Fruit fly (Drosophila melanogaster) whole organism, embryonic: ENCODE data around the gene CG14111.
A peak's percentile ranks its signal among the peaks of the same experiment; 100 is the strongest.

ENCODE experiments used
- Aef1 ChIP-seq: fragments of 200-800 bp; sonication (Bioruptor generic); IDR thresholded peaks from 3 replicates; pipeline ENCODE4 v1.3.6; 2022; ENCODE audit warnings: missing biosample characterization, missing genetic modification characterization
- Antp ChIP-seq: fragments of 200-800 bp; sonication (Bioruptor generic); optimal IDR thresholded peaks from 3 replicates; lab custom pipeline; 2016; ENCODE audit warnings: missing biosample characterization, missing genetic modification characterization
- CG10209 ChIP-seq: fragments of 200-800 bp; sonication (Bioruptor generic); optimal IDR thresholded peaks from 3 replicates; lab custom pipeline; 2017; ENCODE audit warnings: missing biosample characterization, mild to moderate bottlenecking, missing genetic modification characterization, missing genetic modification reagents
- CG11085 ChIP-seq: fragments of 200-800 bp; sonication (Bioruptor generic); IDR thresholded peaks from 2 replicates; pipeline ENCODE4 v1.3.6; 2022; ENCODE audit warnings: missing biosample characterization, missing genetic modification characterization
- CG11560 ChIP-seq: fragments of 200-800 bp; sonication (Bioruptor generic); IDR thresholded peaks from 3 replicates; pipeline ENCODE4 v1.3.6; 2022; ENCODE audit warnings: missing biosample characterization, missing genetic modification characterization
- CG12299 ChIP-seq: fragments of 200-800 bp; sonication (Bioruptor generic); optimal IDR thresholded peaks from 2 replicates; lab custom pipeline; 2018; ENCODE audit warnings: missing biosample characterization, mild to moderate bottlenecking, missing genetic modification characterization
- CG13775 ChIP-seq: fragments of 200-800 bp; sonication (Bioruptor generic); optimal IDR thresholded peaks from 3 replicates; lab custom pipeline; 2017; ENCODE audit warnings: missing biosample characterization, mild to moderate bottlenecking, missing genetic modification characterization
- CG14860 ChIP-seq: fragments of 200-800 bp; sonication (Bioruptor generic); IDR thresholded peaks from 3 replicates; pipeline ENCODE4 v1.3.6; 2022; ENCODE audit warnings: missing biosample characterization, missing genetic modification characterization; ENCODE audit not compliant: partially characterized antibody
- CG15073 ChIP-seq: fragments of 200-800 bp; sonication (Bioruptor generic); optimal IDR thresholded peaks from 2 replicates; lab custom pipeline; 2016; ENCODE audit warnings: missing biosample characterization, missing genetic modification characterization
- CG15514 ChIP-seq: fragments of 200-800 bp; sonication (Bioruptor generic); optimal IDR thresholded peaks from 3 replicates; lab custom pipeline; 2017; ENCODE audit warnings: missing biosample characterization, missing genetic modification characterization, mild to moderate bottlenecking, moderate library complexity, missing genetic modification reagents
- CG17359 ChIP-seq: fragments of 200-800 bp; sonication (Bioruptor generic); optimal IDR thresholded peaks from 3 replicates; lab custom pipeline; 2018; ENCODE audit warnings: missing biosample characterization, mild to moderate bottlenecking, missing genetic modification characterization, moderate library complexity
- CG17568 ChIP-seq: fragments of 200-800 bp; sonication (Bioruptor generic); optimal IDR thresholded peaks from 2 replicates; lab custom pipeline; 2018; ENCODE audit warnings: missing biosample characterization, mild to moderate bottlenecking, missing genetic modification characterization, moderate library complexity
- CG18619 ChIP-seq: fragments of 200-800 bp; sonication (Bioruptor generic); optimal IDR thresholded peaks from 3 replicates; lab custom pipeline; 2017; ENCODE audit warnings: missing biosample characterization, mild to moderate bottlenecking, missing genetic modification characterization
- CG34224 ChIP-seq: fragments of 200-800 bp; sonication (Bioruptor generic); IDR thresholded peaks from 3 replicates; pipeline ENCODE4 v1.3.6; 2022; ENCODE audit warnings: missing biosample characterization, missing genetic modification characterization; ENCODE audit not compliant: partially characterized antibody
- CG5180 ChIP-seq: fragments of 200-800 bp; sonication (Bioruptor generic); optimal IDR thresholded peaks from 3 replicates; lab custom pipeline; 2017; ENCODE audit warnings: missing biosample characterization, missing genetic modification characterization, mild to moderate bottlenecking, moderate library complexity, missing genetic modification reagents
- CG7357 ChIP-seq: fragments of 200-800 bp; sonication (Bioruptor generic); IDR thresholded peaks from 3 replicates; pipeline ENCODE4 v1.3.6; 2022; ENCODE audit warnings: missing biosample characterization, missing genetic modification characterization
- CG8765 ChIP-seq: fragments of 200-800 bp; sonication (Bioruptor generic); IDR thresholded peaks from 2 replicates; pipeline ENCODE4 v1.3.6; 2022; ENCODE audit warnings: missing biosample characterization, missing genetic modification characterization
- CG8924 ChIP-seq: fragments of 200-800 bp; optimal IDR thresholded peaks from 3 replicates; lab custom pipeline; 2019; ENCODE audit warnings: missing biosample characterization, mild to moderate bottlenecking, missing genetic modification characterization, moderate library complexity
- Chrac-16 ChIP-seq: fragments of 200-800 bp; sonication (Bioruptor generic); optimal IDR thresholded peaks from 3 replicates; lab custom pipeline; 2016; ENCODE audit warnings: missing biosample characterization, missing genetic modification characterization
- Deaf1 ChIP-seq: fragments of 200-800 bp; optimal IDR thresholded peaks from 3 replicates; lab custom pipeline; 2019; ENCODE audit warnings: missing biosample characterization, mild to moderate bottlenecking, missing genetic modification characterization, moderate library complexity
- Dip3 ChIP-seq: fragments of 200-800 bp; sonication (Bioruptor generic); optimal IDR thresholded peaks from 3 replicates; lab custom pipeline; 2016; ENCODE audit warnings: missing biosample characterization, missing genetic modification characterization
- Fer3 ChIP-seq: fragments of 200-800 bp; sonication (Bioruptor generic); optimal IDR thresholded peaks from 2 replicates; lab custom pipeline; 2018; ENCODE audit warnings: missing biosample characterization, mild to moderate bottlenecking, missing genetic modification characterization, moderate library complexity
- HLH4C ChIP-seq: fragments of 200-800 bp; sonication (Bioruptor generic); IDR thresholded peaks from 3 replicates; pipeline ENCODE4 v1.3.6; 2022; ENCODE audit warnings: missing biosample characterization, missing genetic modification characterization; ENCODE audit not compliant: partially characterized antibody
- HLH54F ChIP-seq: fragments of 200-800 bp; sonication (Bioruptor generic); optimal IDR thresholded peaks from 3 replicates; lab custom pipeline; 2016; ENCODE audit warnings: missing biosample characterization, missing genetic modification characterization
- HLHmδ ChIP-seq: fragments of 200-800 bp; sonication (Bioruptor generic); optimal IDR thresholded peaks from 2 replicates; lab custom pipeline; 2018; ENCODE audit warnings: missing biosample characterization, mild to moderate bottlenecking, missing genetic modification characterization, moderate library complexity
- Jarid2 ChIP-seq: fragments of 200-800 bp; sonication (Bioruptor generic); optimal IDR thresholded peaks from 3 replicates; lab custom pipeline; 2017; ENCODE audit warnings: mild to moderate bottlenecking, missing biosample characterization, missing genetic modification reagents, missing genetic modification characterization
- NC2β ChIP-seq: fragments of 200-800 bp; sonication (Bioruptor generic); optimal IDR thresholded peaks from 2 replicates; lab custom pipeline; 2016; ENCODE audit warnings: missing biosample characterization, missing genetic modification characterization
- Ptx1 ChIP-seq: fragments of 200-800 bp; sonication (Bioruptor generic); IDR thresholded peaks from 2 replicates; pipeline ENCODE4 v1.3.6; 2022; ENCODE audit warnings: missing biosample characterization, missing genetic modification characterization
- Rfx ChIP-seq: fragments of 200-800 bp; sonication (Bioruptor generic); IDR thresholded peaks from 2 replicates; pipeline ENCODE4 v1.3.6; 2022; ENCODE audit warnings: missing biosample characterization, missing genetic modification characterization
- bcd ChIP-seq: fragments of 200-800 bp; sonication (Bioruptor generic); optimal IDR thresholded peaks from 2 replicates; lab custom pipeline; 2017; ENCODE audit warnings: missing biosample characterization, mild to moderate bottlenecking, missing genetic modification characterization
- bigmax ChIP-seq: fragments of 200-800 bp; sonication (Bioruptor generic); optimal IDR thresholded peaks from 2 replicates; lab custom pipeline; 2018; ENCODE audit warnings: missing biosample characterization, mild to moderate bottlenecking, missing genetic modification characterization
- dati ChIP-seq: fragments of 200-800 bp; sonication (Bioruptor generic); IDR thresholded peaks from 2 replicates; pipeline ENCODE4 v1.3.6; 2022; ENCODE audit warnings: missing biosample characterization, missing genetic modification characterization
- dysf ChIP-seq: fragments of 200-800 bp; sonication (Bioruptor generic); IDR thresholded peaks from 3 replicates; pipeline ENCODE4 v1.3.6; 2022; ENCODE audit warnings: missing biosample characterization, missing genetic modification characterization
- exex ChIP-seq: fragments of 200-800 bp; sonication (Bioruptor generic); optimal IDR thresholded peaks from 4 replicates; lab custom pipeline; 2018; ENCODE audit warnings: missing biosample characterization, mild to moderate bottlenecking, missing genetic modification characterization, moderate library complexity
- fd64A ChIP-seq: fragments of 200-800 bp; sonication (Bioruptor generic); optimal IDR thresholded peaks from 3 replicates; lab custom pipeline; 2018; ENCODE audit warnings: missing biosample characterization, mild to moderate bottlenecking, missing genetic modification characterization
- gro ChIP-seq: fragments of 200-800 bp; sonication (Bioruptor generic); optimal IDR thresholded peaks from 2 replicates; lab custom pipeline; 2016; ENCODE audit warnings: missing biosample characterization, missing genetic modification characterization
- jumu ChIP-seq: fragments of 200-800 bp; sonication (Bioruptor generic); optimal IDR thresholded peaks from 3 replicates; lab custom pipeline; 2016; ENCODE audit warnings: missing biosample characterization, missing genetic modification characterization
- nerfin-2 ChIP-seq: fragments of 200-800 bp; sonication (Bioruptor generic); IDR thresholded peaks from 2 replicates; pipeline ENCODE4 v1.3.6; 2022; ENCODE audit warnings: missing biosample characterization, missing genetic modification characterization; ENCODE audit not compliant: partially characterized antibody
- nom ChIP-seq: fragments of 200-800 bp; sonication (Bioruptor generic); optimal IDR thresholded peaks from 2 replicates; lab custom pipeline; 2017; ENCODE audit warnings: missing biosample characterization, missing genetic modification characterization, mild to moderate bottlenecking, moderate library complexity, missing genetic modification reagents
- onecut ChIP-seq: fragments of 200-800 bp; sonication (Bioruptor generic); IDR thresholded peaks from 2 replicates; pipeline ENCODE4 v1.3.6; 2022; ENCODE audit warnings: missing biosample characterization, missing genetic modification characterization
- ro ChIP-seq: fragments of 200-800 bp; sonication (Bioruptor generic); IDR thresholded peaks from 2 replicates; pipeline ENCODE4 v1.3.6; 2022; ENCODE audit warnings: missing biosample characterization, missing genetic modification characterization
- row ChIP-seq: fragments of 200-800 bp; sonication (Bioruptor generic); IDR thresholded peaks from 3 replicates; pipeline ENCODE4 v1.3.6; 2022; ENCODE audit warnings: missing biosample characterization, missing genetic modification characterization
- sd ChIP-seq: fragments of 200-800 bp; sonication (Bioruptor generic); optimal IDR thresholded peaks from 3 replicates; lab custom pipeline; 2018; ENCODE audit warnings: missing biosample characterization, mild to moderate bottlenecking, missing genetic modification characterization, moderate library complexity
- sisA ChIP-seq: fragments of 200-800 bp; sonication (Bioruptor generic); IDR thresholded peaks from 2 replicates; pipeline ENCODE4 v1.3.6; 2022; ENCODE audit warnings: missing biosample characterization, missing genetic modification characterization
- sqz ChIP-seq: fragments of 200-800 bp; sonication (Bioruptor generic); optimal IDR thresholded peaks from 3 replicates; lab custom pipeline; 2018; ENCODE audit warnings: missing biosample characterization, mild to moderate bottlenecking, missing genetic modification characterization
- tio ChIP-seq: fragments of 200-800 bp; sonication (Bioruptor generic); optimal IDR thresholded peaks from 2 replicates; lab custom pipeline; 2017; ENCODE audit warnings: missing biosample characterization, missing genetic modification characterization, inconsistent platforms
- toy ChIP-seq: fragments of 200-800 bp; sonication (Bioruptor generic); IDR thresholded peaks from 2 replicates; pipeline ENCODE4 v1.3.6; 2022; ENCODE audit warnings: missing biosample characterization, missing genetic modification characterization
- wor ChIP-seq: fragments of 200-800 bp; sonication (Bioruptor generic); IDR thresholded peaks from 2 replicates; pipeline ENCODE4 v1.3.6; 2022; ENCODE audit warnings: missing biosample characterization, missing genetic modification characterization
- zfh1 ChIP-seq: fragments of 200-800 bp; sonication (Bioruptor generic); IDR thresholded peaks from 3 replicates; pipeline ENCODE4 v1.3.6; 2022; ENCODE audit warnings: missing biosample characterization, missing genetic modification characterization

CG14111 gene

DNA sequence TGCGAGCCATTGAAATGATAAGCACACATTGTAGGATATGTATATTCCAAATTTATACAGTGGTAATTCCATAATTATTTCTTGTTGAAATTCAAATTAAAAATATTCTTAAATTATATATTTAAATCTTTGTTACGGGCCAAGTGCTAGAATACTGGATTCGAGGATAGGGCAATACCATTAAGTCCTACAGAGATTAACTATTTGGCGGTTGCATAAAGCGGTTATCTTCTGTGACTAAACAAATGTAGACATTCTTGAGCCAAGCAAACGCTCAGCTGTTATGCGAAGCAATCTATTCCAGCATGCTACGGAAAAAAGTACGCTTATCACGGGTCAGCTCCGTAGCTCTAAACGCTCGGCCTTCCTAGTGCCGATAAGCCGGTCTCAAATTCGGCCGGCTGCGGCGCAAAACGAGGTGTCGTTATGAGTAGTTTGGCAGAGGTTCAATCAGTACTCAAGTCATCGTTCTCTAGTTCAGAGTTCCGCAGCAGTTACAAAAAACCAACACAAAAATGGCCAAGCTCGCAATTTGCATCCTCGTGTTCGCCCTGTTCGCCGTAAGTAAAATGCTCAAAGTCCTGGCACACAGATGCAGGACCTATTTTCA is 21.6 kb upstream of the CG14111 start, which contains the start of gene Nplp2 (continued):
- TF ChIP-seq sisA (GFP tag; lab: Robert Waterston, UW) (peak; percentile 32; the same call in 1 of the 2 replicates), wor (0 out of 2 replicates have a peak, but pooled peaks have one; percentile 19), Rfx (GFP tag; lab: Robert Waterston, UW) (peak; percentile 86), sd (peak; percentile 57), nerfin-2 (GFP tag; lab: Robert Waterston, UW) (no peak), Ptx1 (peak; percentile 78), row (peak; percentile 83), nom (GFP tag; lab: Kevin White, UChicago) (no peak), CG5180 (GFP tag; lab: Kevin White, UChicago) (no peak), HLH4C (GFP tag; lab: Robert Waterston, UW) (no peak), toy (GFP tag; lab: Robert Waterston, UW) (no peak), CG17568 (no peak), Jarid2 (no peak), CG11560 (tag; lab: Robert Waterston, UW) (peak; percentile 47; the same call in 1 of the 3 replicates), onecut (GFP tag; lab: Robert Waterston, UW) (peak; percentile 54), HLHmδ (no peak), CG12299 (tag; lab: Kevin White, UChicago) (peak; percentile 47), CG11085 (GFP tag; lab: Robert Waterston, UW) (no peak), jumu (GFP tag; lab: Kevin White, UChicago) (no peak), CG13775 (GFP tag; lab: Kevin White, UChicago) (peak; percentile 33), HLH54F (GFP tag; lab: Kevin White, UChicago) (no peak), ro (GFP tag; lab: Robert Waterston, UW) (0 out of 2 replicates have a peak, but pooled peaks have one; percentile 30), bcd (GFP tag; lab: Kevin White, UChicago) (peak; percentile 43), Dip3 (GFP tag; lab: Kevin White, UChicago) (no peak), tio (peak; percentile 44), Chrac-16 (peak; percentile 9), gro (GFP tag; lab: Kevin White, UChicago) (no peak), CG34224 (GFP tag; lab: Robert Waterston, UW) (no peak), CG8765 (GFP tag; lab: Robert Waterston, UW) (0 out of 2 replicates have a peak, but pooled peaks have one; percentile 33), Deaf1 (tag; lab: Kevin White, UChicago) (no peak), CG8924 (peak; percentile 53), Aef1 (GFP tag; lab: Robert Waterston, UW) (peak; percentile 49), CG15073 (GFP tag; lab: Kevin White, UChicago) (no peak), CG17359 (peak; percentile 63), sqz (GFP tag; lab: Kevin White, UChicago) (peak; percentile 8), CG7357 (GFP tag; lab: Robert Waterston, UW) (0 out of 3 replicates have a peak, but pooled peaks have one; percentile 25), CG14860 (GFP tag; lab: Robert Waterston, UW) (no peak), NC2β (GFP tag; lab: Kevin White, UChicago) (no peak), CG15514 (GFP tag; lab: Kevin White, UChicago) (peak; percentile 13), exex (no peak), Fer3 (tag; lab: Kevin White, UChicago) (peak; percentile 36), CG10209 (GFP tag; lab: Kevin White, UChicago) (peak; percentile 56), Antp (GFP tag; lab: Kevin White, UChicago) (no peak), dati (GFP tag; lab: Robert Waterston, UW) (peak; percentile 25; the same call in 1 of the 2 replicates), dysf (GFP tag; lab: Robert Waterston, UW) (peak; percentile 64), CG18619 (GFP tag; lab: Kevin White, UChicago) (peak; percentile 60), bigmax (GFP tag; lab: Kevin White, UChicago) (no peak), zfh1 (0 out of 3 replicates have a peak, but pooled peaks have one; percentile 44), fd64A (no peak)
